Worm (Caenorhabditis elegans) whole organism, L3 larva: ENCODE data around the gene C03B1.9.

Experiments used
- R02D3.7 ChIP-seq: fragments of 150-350 bp; optimal IDR thresholded peaks from 2 replicates; lab custom pipeline; 2014; ENCODE audit warnings: missing biosample characterization, missing genetic modification characterization
- ZK546.5 ChIP-seq: sonication (generic microtip); optimal IDR thresholded peaks from 2 replicates; lab custom pipeline; 2017; ENCODE audit warnings: missing biosample characterization, missing genetic modification characterization
- aly-2 ChIP-seq: fragments of 150-350 bp; optimal IDR thresholded peaks from 2 replicates; lab custom pipeline; 2014; ENCODE audit warnings: missing biosample characterization, missing genetic modification characterization
- ama-1 ChIP-seq: fragments of 150-350 bp; optimal IDR thresholded peaks from 2 replicates; lab custom pipeline; 2018
- ceh-16 ChIP-seq: sonication (generic microtip); optimal IDR thresholded peaks from 2 replicates; lab custom pipeline; 2017; ENCODE audit warnings: missing biosample characterization, missing genetic modification characterization
- ceh-28 ChIP-seq: fragments of 150-350 bp; optimal IDR thresholded peaks from 2 replicates; lab custom pipeline; 2014; ENCODE audit warnings: missing biosample characterization, missing genetic modification reagents, missing genetic modification characterization
- ceh-82 ChIP-seq: fragments of 150-350 bp; optimal IDR thresholded peaks from 2 replicates; lab custom pipeline; 2014; ENCODE audit warnings: missing biosample characterization, missing genetic modification characterization
- ceh-9 ChIP-seq: sonication (generic microtip); optimal IDR thresholded peaks from 2 replicates; lab custom pipeline; 2018; ENCODE audit warnings: missing biosample characterization, missing genetic modification characterization
- daf-12 ChIP-seq: fragments of 150-350 bp; optimal IDR thresholded peaks from 2 replicates; lab custom pipeline; 2014; ENCODE audit warnings: missing biosample characterization, missing genetic modification reagents, missing genetic modification characterization
- egl-27 ChIP-seq: sonication (generic microtip); optimal IDR thresholded peaks from 4 replicates; lab custom pipeline; 2017; ENCODE audit warnings: missing biosample characterization, missing genetic modification reagents, missing genetic modification characterization
- egl-5 ChIP-seq: fragments of 150-350 bp; optimal IDR thresholded peaks from 2 replicates; lab custom pipeline; 2017; ENCODE audit warnings: missing biosample characterization, missing genetic modification reagents, missing genetic modification characterization, inconsistent platforms
- elt-3 ChIP-seq, 3 experiments: fragments of 150-350 bp in 1 of 3; sonication (generic microtip) in 2 of 3; optimal IDR thresholded peaks; 2 replicates in 2 of 3; 4 replicates in 1 of 3; lab custom pipeline; 2014 to 2017; ENCODE audit warnings: missing biosample characterization in 3 of 3, missing genetic modification characterization in 3 of 3
- eor-1 ChIP-seq, 2 experiments: fragments of 150-350 bp; optimal IDR thresholded peaks; 2 replicates each; lab custom pipeline; 2014 to 2018; ENCODE audit warnings: missing biosample characterization in 2 of 2, missing genetic modification characterization in 2 of 2
- fkh-2 ChIP-seq: fragments of 150-350 bp; optimal IDR thresholded peaks from 2 replicates; lab custom pipeline; 2014; ENCODE audit warnings: missing biosample characterization, missing genetic modification reagents, missing genetic modification characterization
- fos-1 ChIP-seq: fragments of 150-350 bp; optimal IDR thresholded peaks from 2 replicates; lab custom pipeline; 2014; ENCODE audit warnings: missing biosample characterization, missing genetic modification characterization
- jun-1 ChIP-seq: fragments of 150-350 bp; optimal IDR thresholded peaks from 2 replicates; lab custom pipeline; 2014; ENCODE audit warnings: missing biosample characterization, missing genetic modification reagents, missing genetic modification characterization
- lin-15B ChIP-seq: fragments of 150-350 bp; optimal IDR thresholded peaks from 2 replicates; lab custom pipeline; 2014; ENCODE audit warnings: missing biosample characterization, missing genetic modification characterization
- lin-39 ChIP-seq: fragments of 150-350 bp; optimal IDR thresholded peaks from 2 replicates; lab custom pipeline; 2018; ENCODE audit warnings: missing biosample characterization, missing genetic modification reagents, missing genetic modification characterization
- mdl-1 ChIP-seq: fragments of 150-350 bp; optimal IDR thresholded peaks from 2 replicates; lab custom pipeline; 2014; ENCODE audit warnings: missing biosample characterization, missing genetic modification characterization
- mml-1 ChIP-seq: fragments of 150-350 bp; sonication (generic microtip); optimal IDR thresholded peaks from 3 replicates; lab custom pipeline; 2014; ENCODE audit warnings: missing biosample characterization, missing genetic modification characterization
- nfya-1 ChIP-seq: sonication (generic microtip); optimal IDR thresholded peaks from 2 replicates; lab custom pipeline; 2017; ENCODE audit warnings: missing genetic modification characterization, mild to moderate bottlenecking, missing compliant biosample characterization, antibody characterized with exemption, moderate library complexity; ENCODE audit not compliant: insufficient read depth
- nhr-11 ChIP-seq: fragments of 150-350 bp; optimal IDR thresholded peaks from 2 replicates; lab custom pipeline; 2014; ENCODE audit warnings: missing biosample characterization, missing genetic modification characterization
- nhr-12 ChIP-seq: fragments of 150-350 bp; optimal IDR thresholded peaks from 2 replicates; lab custom pipeline; 2014; ENCODE audit warnings: missing biosample characterization, missing genetic modification characterization
- nhr-23 ChIP-seq: fragments of 150-350 bp; optimal IDR thresholded peaks from 2 replicates; lab custom pipeline; 2014; ENCODE audit warnings: missing biosample characterization, missing genetic modification reagents, missing genetic modification characterization
- nhr-237 ChIP-seq: fragments of 150-350 bp; optimal IDR thresholded peaks from 2 replicates; lab custom pipeline; 2014; ENCODE audit warnings: missing biosample characterization, missing genetic modification characterization
- nhr-25 ChIP-seq: sonication (generic microtip); optimal IDR thresholded peaks from 2 replicates; lab custom pipeline; 2017; ENCODE audit warnings: missing biosample characterization, missing genetic modification characterization
- nhr-43 ChIP-seq: sonication (generic microtip); optimal IDR thresholded peaks from 2 replicates; lab custom pipeline; 2016; ENCODE audit warnings: mild to moderate bottlenecking, missing genetic modification characterization, missing compliant biosample characterization; ENCODE audit not compliant: poor library complexity, severe bottlenecking
- nhr-67 ChIP-seq: fragments of 150-350 bp; optimal IDR thresholded peaks from 2 replicates; lab custom pipeline; 2014; ENCODE audit warnings: missing biosample characterization, missing genetic modification characterization
- nhr-76 ChIP-seq: fragments of 150-350 bp; sonication (generic microtip); optimal IDR thresholded peaks from 5 replicates; lab custom pipeline; 2014; ENCODE audit warnings: missing biosample characterization, missing genetic modification characterization
- nhr-77 ChIP-seq: fragments of 150-350 bp; optimal IDR thresholded peaks from 2 replicates; lab custom pipeline; 2014; ENCODE audit warnings: missing biosample characterization, missing genetic modification characterization
- pha-4 ChIP-seq: fragments of 150-350 bp; optimal IDR thresholded peaks from 2 replicates; lab custom pipeline; 2014; ENCODE audit warnings: missing biosample characterization, missing genetic modification reagents, missing genetic modification characterization
- pqm-1 ChIP-seq: fragments of 150-350 bp; optimal IDR thresholded peaks from 2 replicates; lab custom pipeline; 2017; ENCODE audit warnings: missing biosample characterization, missing genetic modification characterization, inconsistent platforms
- sea-2 ChIP-seq: fragments of 150-350 bp; sonication (generic microtip); optimal IDR thresholded peaks from 4 replicates; lab custom pipeline; 2014; ENCODE audit warnings: missing biosample characterization, missing genetic modification reagents, missing genetic modification characterization
- snpc-4 ChIP-seq: fragments of 150-350 bp; optimal IDR thresholded peaks from 2 replicates; lab custom pipeline; 2014; ENCODE audit warnings: missing biosample characterization, missing genetic modification characterization
- tbx-2 ChIP-seq: sonication (generic microtip); optimal IDR thresholded peaks from 2 replicates; lab custom pipeline; 2016; ENCODE audit warnings: mild to moderate bottlenecking, missing genetic modification characterization, missing compliant biosample characterization
- unc-39 ChIP-seq: sonication (generic microtip); optimal IDR thresholded peaks from 4 replicates; lab custom pipeline; 2017; ENCODE audit warnings: missing biosample characterization, missing genetic modification characterization
- unc-62 ChIP-seq: fragments of 150-350 bp; sonication (generic microtip); optimal IDR thresholded peaks from 4 replicates; lab custom pipeline; 2014; ENCODE audit warnings: missing biosample characterization, missing genetic modification reagents, missing genetic modification characterization
- ztf-11 ChIP-seq: fragments of 150-350 bp; optimal IDR thresholded peaks from 2 replicates; lab custom pipeline; 2014; ENCODE audit warnings: missing biosample characterization, missing genetic modification characterization

Gene C03B1.9

ce11 chrX:6320887-6321286 is 26.0 kb downstream of the C03B1.9 start:
- TF ChIP-seq elt-3 (tag; optimal IDR thresholded peaks at IDR 0.05; lab: Kevin White, UChicago) (peak in 1 of 3 experiments; percentile 48), ceh-28 (peak; percentile 54), fkh-2 (tag; lab: Kevin White, UChicago) (no peak), nfya-1 (tag; lab: Kevin White, UChicago) (peak; percentile 20), nhr-25 (peak; percentile 85), mdl-1 (tag; lab: Kevin White, UChicago) (no peak), pha-4 (tag; lab: Kevin White, UChicago) (no peak), ceh-82 (no peak), egl-5 (no peak), nhr-23 (tag; lab: Kevin White, UChicago) (peak; percentile 50), nhr-43 (tag; lab: Kevin White, UChicago) (peak; percentile 67), lin-39 (tag; lab: Kevin White, UChicago) (peak; percentile 12), nhr-12 (tag; lab: Kevin White, UChicago) (no peak), snpc-4 (tag; lab: Kevin White, UChicago) (no peak)

DNA sequence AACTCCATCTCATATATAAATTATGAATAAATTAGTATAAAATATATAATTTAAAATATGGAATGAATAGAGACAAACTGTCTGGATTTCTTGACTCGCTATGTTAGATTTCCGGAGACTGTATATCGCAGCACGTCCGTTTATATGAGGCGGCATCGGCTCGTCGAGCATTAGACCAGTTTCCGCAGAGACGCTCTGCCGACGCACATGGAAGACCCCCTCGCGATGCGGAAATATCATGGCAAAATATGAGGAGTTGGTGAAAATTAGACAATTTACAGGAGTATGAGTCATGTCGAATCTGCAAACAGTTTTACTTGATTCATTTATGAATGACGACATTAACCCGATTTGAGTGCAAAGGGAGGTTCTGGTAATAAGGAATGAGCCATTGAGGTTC is 27.4 kb downstream of the C03B1.9 start, which contains the start of gene chtb-3:
TSS of gene chtb-3 (minus strand) at position 101 of the 400 bp plus-strand sequence.
- TF ChIP-seq unc-39 (tag; lab: Kevin White, UChicago) (no peak), mml-1 (no peak), sea-2 (GFP tag; lab: Kevin White, UChicago) (no peak), fkh-2 (tag; lab: Kevin White, UChicago) (no peak), nhr-237 (tag; lab: Kevin White, UChicago) (no peak), elt-3 (tag; optimal IDR thresholded peaks at IDR 0.05; lab: Kevin White, UChicago) (no peak), nhr-76 (tag; lab: Kevin White, UChicago) (no peak), unc-62 (GFP tag; lab: Kevin White, UChicago) (no peak)

ce11 chrX:6318803-6319202 is 28.1 kb downstream of the C03B1.9 start:
- TF ChIP-seq jun-1 (tag; lab: Kevin White, UChicago), result no peak
- no peak for TF ChIP-seq ztf-11 (tag; lab: Kevin White, UChicago)
- TF ChIP-seq elt-3 (tag; optimal IDR thresholded peaks at IDR 0.05; lab: Kevin White, UChicago), result peak in 1 of 3 experiments; percentile 24
- peak; percentile 12 for TF ChIP-seq ceh-28
- no peak for TF ChIP-seq aly-2 (tag; lab: Kevin White, UChicago)
- TF ChIP-seq R02D3.7 (tag; lab: Kevin White, UChicago), result no peak
- no peak for TF ChIP-seq nhr-43 (tag; lab: Kevin White, UChicago)
- peak; percentile 76 for TF ChIP-seq nhr-23 (tag; lab: Kevin White, UChicago)
- no peak for TF ChIP-seq pqm-1 (tag; lab: Kevin White, UChicago)
- no peak for TF ChIP-seq nhr-11 (tag; lab: Kevin White, UChicago)
- no peak for TF ChIP-seq ceh-9 (tag; lab: Kevin White, UChicago)
- no peak for TF ChIP-seq nhr-237 (tag; lab: Kevin White, UChicago)
- TF ChIP-seq unc-62 (GFP tag; lab: Kevin White, UChicago), result no peak
- no peak for TF ChIP-seq ceh-82
- no peak for TF ChIP-seq tbx-2 (tag; lab: Kevin White, UChicago)
- TF ChIP-seq daf-12 (tag; lab: Kevin White, UChicago), result no peak
- no peak for TF ChIP-seq snpc-4 (tag; lab: Kevin White, UChicago)
- no peak for TF ChIP-seq nhr-12 (tag; lab: Kevin White, UChicago)
- no peak for TF ChIP-seq fos-1 (tag; lab: Kevin White, UChicago)
- peak; percentile 83 for TF ChIP-seq nhr-25
- no peak for TF ChIP-seq lin-15B (tag; lab: Kevin White, UChicago)
- TF ChIP-seq ceh-16 (tag; lab: Kevin White, UChicago), result no peak
- no peak for TF ChIP-seq eor-1 (tag; optimal IDR thresholded peaks at IDR 0.05; lab: Kevin White, UChicago)
- TF ChIP-seq nhr-67 (tag; lab: Kevin White, UChicago), result no peak
- TF ChIP-seq sea-2 (GFP tag; lab: Kevin White, UChicago), result no peak
- no peak for TF ChIP-seq ama-1
- TF ChIP-seq lin-39 (tag; lab: Kevin White, UChicago), result no peak
- TF ChIP-seq mdl-1 (tag; lab: Kevin White, UChicago), result no peak
- no peak for TF ChIP-seq unc-39 (tag; lab: Kevin White, UChicago)
- no peak for TF ChIP-seq ZK546.5
- no peak for TF ChIP-seq egl-27
- no peak for TF ChIP-seq fkh-2 (tag; lab: Kevin White, UChicago)
- TF ChIP-seq nhr-76 (tag; lab: Kevin White, UChicago), result no peak
- TF ChIP-seq egl-5, result no peak
- no peak for TF ChIP-seq pha-4 (tag; lab: Kevin White, UChicago)
- no peak for TF ChIP-seq nhr-77 (tag; lab: Kevin White, UChicago)
